Worm (Caenorhabditis elegans) whole organism, L4 larva: ENCODE data around the gene F54C9.9.

Experiments used
- F37D6.2 ChIP-seq: sonication (generic microtip); optimal IDR thresholded peaks from 2 replicates; lab custom pipeline; 2016; ENCODE audit warnings: mild to moderate bottlenecking, missing genetic modification characterization, missing compliant biosample characterization
- F49E8.2 ChIP-seq: sonication (generic microtip); optimal IDR thresholded peaks from 2 replicates; lab custom pipeline; 2016; ENCODE audit warnings: missing compliant biosample characterization, mild to moderate bottlenecking, missing genetic modification characterization, borderline replicate concordance
- R02D3.7 ChIP-seq: fragments of 150-350 bp; sonication (generic microtip); optimal IDR thresholded peaks from 3 replicates; lab custom pipeline; 2014; ENCODE audit warnings: missing biosample characterization, missing genetic modification characterization
- ZK337.2 ChIP-seq: fragments of 200-800 bp; sonication (Bioruptor generic); IDR thresholded peaks from 2 replicates; pipeline ENCODE4 v1.3.6; 2022; ENCODE audit warnings: missing genetic modification reagents, missing genetic modification characterization, missing compliant biosample characterization
- ama-1 ChIP-seq: fragments of 150-350 bp; optimal IDR thresholded peaks from 2 replicates; lab custom pipeline; 2014; ENCODE audit warnings: inconsistent platforms, mixed read lengths
- arid-1 ChIP-seq: fragments of 200-800 bp; sonication (Bioruptor generic); conservative IDR thresholded peaks from 2 replicates; pipeline ENCODE4 v1.3.6; 2022; ENCODE audit warnings: missing genetic modification reagents, missing genetic modification characterization, missing compliant biosample characterization
- ceh-20 ChIP-seq: fragments of 200-800 bp; sonication (Bioruptor generic); IDR thresholded peaks from 2 replicates; pipeline ENCODE4 v1.3.6; 2022; ENCODE audit warnings: missing genetic modification reagents, missing genetic modification characterization, missing compliant biosample characterization
- daf-12 ChIP-seq: fragments of 150-350 bp; optimal IDR thresholded peaks from 2 replicates; lab custom pipeline; 2014; ENCODE audit warnings: missing biosample characterization, missing genetic modification reagents, missing genetic modification characterization
- daf-16 ChIP-seq, 3 experiments: sonication (generic microtip); optimal IDR thresholded peaks; 2 replicates each; lab custom pipeline; 2016 to 2017; ENCODE audit warnings: missing genetic modification characterization in 3 of 3, missing genetic modification reagents in 3 of 3, mild to moderate bottlenecking in 2 of 3, missing compliant biosample characterization in 2 of 3, missing biosample characterization in 1 of 3, moderate library complexity in 1 of 3
- daf-8 ChIP-seq: fragments of 200-800 bp; sonication (Bioruptor generic); IDR thresholded peaks from 2 replicates; pipeline ENCODE4 v1.3.6; 2022; ENCODE audit warnings: missing genetic modification characterization, missing compliant biosample characterization
- gei-8 ChIP-seq: fragments of 200-800 bp; sonication (Bioruptor generic); optimal IDR thresholded peaks from 2 replicates; lab custom pipeline; 2018; ENCODE audit warnings: mild to moderate bottlenecking, missing genetic modification characterization, missing compliant biosample characterization
- hlh-30 ChIP-seq: sonication (generic microtip); optimal IDR thresholded peaks from 2 replicates; lab custom pipeline; 2017; ENCODE audit warnings: antibody characterized with exemption, mild to moderate bottlenecking, missing genetic modification characterization, missing compliant biosample characterization; ENCODE audit not compliant: insufficient read depth
- lin-1 ChIP-seq: fragments of 200-800 bp; sonication (Bioruptor generic); IDR thresholded peaks from 2 replicates; pipeline ENCODE4 v1.3.6; 2022; ENCODE audit warnings: missing genetic modification reagents, missing genetic modification characterization, missing compliant biosample characterization
- lin-13 ChIP-seq: fragments of 150-350 bp; optimal IDR thresholded peaks from 2 replicates; lab custom pipeline; 2014; ENCODE audit warnings: missing biosample characterization, missing genetic modification reagents, missing genetic modification characterization
- lin-15B ChIP-seq: fragments of 150-350 bp; sonication (generic microtip); optimal IDR thresholded peaks from 3 replicates; lab custom pipeline; 2014; ENCODE audit warnings: missing biosample characterization, missing genetic modification characterization
- lin-39 ChIP-seq: fragments of 150-350 bp; optimal IDR thresholded peaks from 2 replicates; lab custom pipeline; 2014; ENCODE audit warnings: missing biosample characterization, missing genetic modification reagents, missing genetic modification characterization
- lir-3 ChIP-seq: sonication (generic microtip); optimal IDR thresholded peaks from 2 replicates; lab custom pipeline; 2016; ENCODE audit warnings: mild to moderate bottlenecking, missing genetic modification characterization, missing compliant biosample characterization
- mep-1 ChIP-seq: fragments of 150-350 bp; sonication (generic microtip); optimal IDR thresholded peaks from 3 replicates; lab custom pipeline; 2014; ENCODE audit warnings: missing biosample characterization, missing genetic modification characterization
- mxl-3 ChIP-seq: fragments of 200-800 bp; sonication (Bioruptor generic); optimal IDR thresholded peaks from 2 replicates; lab custom pipeline; 2018; ENCODE audit warnings: mild to moderate bottlenecking, missing genetic modification characterization, missing compliant biosample characterization
- nhr-10 ChIP-seq: fragments of 150-350 bp; optimal IDR thresholded peaks from 2 replicates; lab custom pipeline; 2014; ENCODE audit warnings: missing biosample characterization, missing genetic modification characterization
- nhr-111 ChIP-seq: fragments of 200-800 bp; sonication (Bioruptor generic); optimal IDR thresholded peaks from 2 replicates; lab custom pipeline; 2018; ENCODE audit warnings: mild to moderate bottlenecking, missing genetic modification characterization, missing compliant biosample characterization
- nhr-237 ChIP-seq: sonication (generic microtip); optimal IDR thresholded peaks from 2 replicates; lab custom pipeline; 2017; ENCODE audit warnings: missing biosample characterization, missing genetic modification characterization
- nhr-42 ChIP-seq: fragments of 200-800 bp; sonication (Bioruptor generic); IDR thresholded peaks from 2 replicates; pipeline ENCODE4 v1.3.6; 2022; ENCODE audit warnings: missing genetic modification characterization, missing compliant biosample characterization
- nhr-6 ChIP-seq: fragments of 150-350 bp; optimal IDR thresholded peaks from 2 replicates; lab custom pipeline; 2014; ENCODE audit warnings: missing biosample characterization, missing genetic modification characterization
- nhr-76 ChIP-seq: fragments of 150-350 bp; optimal IDR thresholded peaks from 2 replicates; lab custom pipeline; 2014; ENCODE audit warnings: missing biosample characterization, missing genetic modification characterization
- pha-4 ChIP-seq, 2 experiments: fragments of 150-350 bp in 1 of 2; fragments of 200-800 bp in 1 of 2; sonication (Bioruptor generic) in 1 of 2; IDR thresholded peaks in 1 of 2; optimal IDR thresholded peaks in 1 of 2; 2 replicates each; pipeline versions ENCODE4 v1.3.6 to Lab custom; 2014 to 2022; ENCODE audit warnings: missing genetic modification characterization in 2 of 2, missing genetic modification reagents in 2 of 2, missing biosample characterization in 1 of 2, missing compliant biosample characterization in 1 of 2
- snpc-4 ChIP-seq: fragments of 150-350 bp; optimal IDR thresholded peaks from 2 replicates; lab custom pipeline; 2014; ENCODE audit warnings: missing biosample characterization, missing genetic modification characterization
- tag-97 ChIP-seq: fragments of 200-800 bp; sonication (Bioruptor generic); IDR thresholded peaks from 2 replicates; pipeline ENCODE4 v1.3.6; 2022; ENCODE audit warnings: missing genetic modification characterization, missing compliant biosample characterization
- tra-1 ChIP-seq: fragments of 200-800 bp; sonication (Bioruptor generic); IDR thresholded peaks from 2 replicates; pipeline ENCODE4 v1.3.6; 2022; ENCODE audit warnings: missing genetic modification reagents, missing genetic modification characterization, missing compliant biosample characterization
- unc-130 ChIP-seq: sonication (generic microtip); optimal IDR thresholded peaks from 2 replicates; lab custom pipeline; 2016; ENCODE audit warnings: missing genetic modification reagents, missing genetic modification characterization, missing compliant biosample characterization
- vab-7 ChIP-seq: fragments of 200-800 bp; sonication (Bioruptor generic); IDR thresholded peaks from 2 replicates; pipeline ENCODE4 v1.3.6; 2022; ENCODE audit warnings: missing genetic modification reagents, missing genetic modification characterization, missing compliant biosample characterization
- zip-11 ChIP-seq: fragments of 200-800 bp; sonication (Bioruptor generic); IDR thresholded peaks from 2 replicates; pipeline ENCODE4 v1.3.6; 2022; ENCODE audit warnings: missing genetic modification characterization, missing compliant biosample characterization

F54C9.9 gene

DNA sequence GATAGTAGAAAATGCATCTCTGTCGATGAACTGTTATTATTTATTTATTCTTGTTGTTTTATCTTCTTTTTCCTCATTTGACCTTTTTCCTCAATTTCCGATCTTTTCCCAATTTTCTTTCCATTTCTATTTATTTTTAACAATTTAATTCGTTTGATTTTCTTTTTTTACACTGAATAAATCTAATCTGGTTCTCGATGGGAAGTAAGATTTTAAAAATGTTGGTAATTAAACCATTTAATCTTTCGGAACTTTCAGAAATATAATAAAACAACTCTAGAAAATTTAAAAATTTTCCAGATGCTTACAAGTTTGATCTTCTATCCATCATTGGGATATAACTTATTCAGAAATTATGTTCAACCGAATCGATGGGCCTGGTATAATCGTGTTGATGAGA is 28.7 kb downstream of the F54C9.9 start, which contains the start of gene F28C6.8:
Gene F28C6.8 (plus strand): TSS at position 301 of the 400 bp plus-strand sequence.
- TF ChIP-seq lin-39 (tag; lab: Kevin White, UChicago): no peak
- TF ChIP-seq nhr-42: no peak
- no peak for TF ChIP-seq nhr-237
- no peak for TF ChIP-seq snpc-4 (tag; lab: Kevin White, UChicago)
- no peak for TF ChIP-seq tra-1 (GFP tag; lab: Robert Waterston, UW)
- no peak for TF ChIP-seq ama-1
- TF ChIP-seq nhr-10 (tag; lab: Kevin White, UChicago): no peak
- TF ChIP-seq lir-3 (tag; lab: Kevin White, UChicago): no peak
- no peak for TF ChIP-seq lin-1 (GFP tag; lab: Robert Waterston, UW)

DNA sequence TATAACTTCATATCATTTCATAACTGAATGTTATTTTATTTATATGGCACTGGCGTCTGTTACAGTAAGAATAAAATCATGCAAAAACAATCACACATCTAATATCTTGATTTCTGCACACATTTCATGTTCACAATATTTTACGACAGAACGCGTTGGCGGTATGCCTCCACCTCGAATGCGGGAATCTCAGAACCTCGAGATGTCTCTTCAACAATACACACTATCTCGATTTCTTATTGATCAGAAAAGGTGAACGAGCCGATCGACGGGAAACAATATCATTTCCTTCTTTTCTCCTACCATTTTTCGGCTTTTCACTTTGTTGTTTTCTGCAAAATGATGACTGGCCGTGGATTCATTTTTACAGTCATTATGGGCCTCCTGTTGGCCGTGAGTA is 29.8 kb downstream of the F54C9.9 start, which contains the start of gene F28C6.10:
Gene F28C6.10 (plus strand): TSS at position 301 of the 400 bp plus-strand sequence.
- no peak for TF ChIP-seq R02D3.7 (tag; lab: Kevin White, UChicago)
- TF ChIP-seq ceh-20: no peak

DNA sequence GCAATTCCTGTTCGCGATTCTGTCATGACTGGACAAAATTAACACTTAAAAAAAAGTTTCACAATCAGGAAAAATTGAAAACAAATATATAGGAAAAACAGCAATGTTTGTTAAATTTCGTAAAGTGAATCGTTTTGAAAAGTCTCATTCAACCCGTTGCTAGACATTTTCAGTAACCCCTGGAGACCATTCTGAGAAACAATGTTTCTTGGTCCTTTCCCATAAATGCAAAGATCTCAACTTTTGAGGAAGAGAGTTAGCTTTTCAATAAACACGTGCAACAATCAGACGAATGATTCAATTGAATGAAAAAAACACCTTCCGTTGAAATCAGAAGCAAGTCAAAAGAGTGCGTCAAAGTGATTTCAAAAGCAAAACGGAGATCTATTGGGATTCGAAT is 32.2 kb downstream of the F54C9.9 start, which contains the start of gene F28C6.9:
Gene F28C6.9 (minus strand): TSS at position 101 of the 400 bp plus-strand sequence.
- no peak for TF ChIP-seq zip-11
- no peak for TF ChIP-seq nhr-237
- no peak for TF ChIP-seq nhr-76
- no peak for TF ChIP-seq hlh-30 (tag; lab: Kevin White, UChicago)
- no peak for TF ChIP-seq daf-8 (GFP tag; lab: Robert Waterston, UW)
- TF ChIP-seq lin-13 (GFP tag; lab: Kevin White, UChicago): no peak
- no peak for TF ChIP-seq arid-1
- no peak for TF ChIP-seq tra-1 (GFP tag; lab: Robert Waterston, UW)
- TF ChIP-seq lin-15B (tag; lab: Kevin White, UChicago): no peak
- no peak for TF ChIP-seq mep-1 (tag; lab: Kevin White, UChicago)
- TF ChIP-seq ZK337.2 (GFP tag; lab: Robert Waterston, UW): no peak
- TF ChIP-seq unc-130: no peak
- no peak for TF ChIP-seq snpc-4 (tag; lab: Kevin White, UChicago)
- TF ChIP-seq, all 104 proteins: peak for 0

DNA sequence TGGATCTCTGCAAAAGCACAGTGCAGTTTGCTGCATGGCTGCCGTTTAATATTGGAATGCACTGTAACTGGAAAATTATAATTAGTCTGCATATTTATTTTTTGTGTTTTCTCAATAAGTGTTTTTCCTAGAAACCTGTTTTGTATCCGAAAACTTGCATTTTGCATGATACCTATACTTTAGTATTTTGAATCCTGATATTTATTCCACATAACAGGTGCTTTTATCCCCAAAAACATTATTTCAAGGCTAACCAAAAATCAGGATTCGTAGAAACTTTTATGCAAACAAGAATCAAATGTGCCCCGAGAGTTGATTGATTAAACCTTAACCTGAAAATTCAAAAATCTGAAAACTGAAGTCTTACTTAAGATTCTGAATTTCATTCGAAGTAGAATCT is 32.7 kb downstream of the F54C9.9 start:
- TF ChIP-seq mxl-3: no peak
- TF ChIP-seq F49E8.2 (tag; lab: Kevin White, UChicago): no peak
- no peak for TF ChIP-seq snpc-4 (tag; lab: Kevin White, UChicago)
- TF ChIP-seq nhr-6: no peak
- no peak for TF ChIP-seq ceh-20

DNA sequence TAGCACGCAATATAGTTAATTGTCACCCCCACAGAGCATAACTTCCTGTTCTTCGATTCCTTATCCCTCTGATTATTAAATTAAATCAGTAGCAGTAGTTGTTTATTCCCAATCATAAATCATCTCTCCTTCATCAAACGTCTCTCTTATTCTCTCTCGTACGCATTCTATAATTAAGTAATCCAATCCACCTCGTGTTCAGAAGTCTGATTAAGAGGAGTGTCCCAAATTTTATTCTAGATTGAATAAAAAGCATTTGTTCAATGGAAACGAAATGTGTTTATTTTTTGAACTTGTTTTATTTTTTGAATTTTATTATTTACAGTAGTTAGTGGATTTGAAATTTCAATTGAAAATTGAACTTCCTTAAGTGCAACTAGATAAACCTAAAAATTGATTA is 33.5 kb downstream of the F54C9.9 start:
- TF ChIP-seq nhr-237 (no peak), arid-1 (no peak), nhr-111 (GFP tag; lab: Kevin White, UChicago) (no peak), daf-16 (GFP tag; optimal IDR thresholded peaks at IDR 0.05; lab: Kevin White, UChicago) (no peak), daf-16 (tag; optimal IDR thresholded peaks at IDR 0.05; lab: Kevin White, UChicago) (no peak), F37D6.2 (tag; lab: Kevin White, UChicago) (no peak)

DNA sequence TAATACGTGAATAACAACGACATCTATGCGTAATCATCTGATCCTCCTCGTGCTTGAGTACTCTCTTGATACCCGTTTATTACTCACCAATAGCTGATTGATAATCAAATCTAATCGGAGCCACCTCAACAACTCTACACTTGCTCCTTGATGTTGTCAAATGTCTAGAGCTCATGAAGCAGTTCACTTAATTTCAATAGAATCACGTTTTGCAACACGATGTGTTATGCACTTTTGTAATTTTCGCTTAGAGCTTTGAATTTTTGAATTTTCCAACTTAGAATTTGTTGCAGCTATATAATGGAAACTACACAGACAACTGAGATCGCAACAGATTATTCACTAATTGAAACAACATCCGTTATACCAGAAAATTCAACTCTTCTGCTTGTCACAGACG is 34.6 kb downstream of the F54C9.9 start, which contains the start of gene T22C8.1:
Gene T22C8.1 (plus strand): TSS at position 301 of the 400 bp plus-strand sequence.
- TF ChIP-seq nhr-42 (no peak), ceh-20 (no peak), tag-97 (GFP tag; lab: Robert Waterston, UW) (no peak), vab-7 (GFP tag; lab: Robert Waterston, UW) (no peak), gei-8 (GFP tag; lab: Kevin White, UChicago) (no peak), daf-12 (tag; lab: Kevin White, UChicago) (no peak), pha-4 (GFP tag; IDR thresholded peaks at IDR 0.05; lab: Robert Waterston, UW) (no peak), pha-4 (tag; optimal IDR thresholded peaks at IDR 0.05; lab: Kevin White, UChicago) (no peak), nhr-6 (no peak)
